Fruit fly (Drosophila melanogaster) whole organism, embryonic: ENCODE data around the gene CG14329.

Experiments used
- CG17186 ChIP-seq: fragments of 200-800 bp; sonication (Bioruptor generic); optimal IDR thresholded peaks from 3 replicates; lab custom pipeline; 2017; ENCODE audit warnings: missing biosample characterization, missing genetic modification reagents, missing genetic modification characterization
- CG4707 ChIP-seq: fragments of 200-800 bp; sonication (Bioruptor generic); optimal IDR thresholded peaks from 2 replicates; lab custom pipeline; 2018; ENCODE audit warnings: missing biosample characterization, mild to moderate bottlenecking, missing genetic modification characterization, moderate library complexity
- CG8281 ChIP-seq: fragments of 200-800 bp; sonication (Bioruptor generic); optimal IDR thresholded peaks from 2 replicates; lab custom pipeline; 2018; ENCODE audit warnings: missing biosample characterization, mild to moderate bottlenecking, missing genetic modification characterization, moderate library complexity
- CG8478 ChIP-seq: fragments of >200 bp; optimal IDR thresholded peaks from 2 replicates; lab custom pipeline; 2018
- HLH3B ChIP-seq: fragments of 200-800 bp; sonication (Bioruptor generic); IDR thresholded peaks from 2 replicates; pipeline ENCODE4 v1.3.6; 2022; ENCODE audit warnings: missing biosample characterization, missing genetic modification characterization
- gfzf ChIP-seq: fragments of 200-800 bp; sonication (Bioruptor generic); optimal IDR thresholded peaks from 2 replicates; lab custom pipeline; 2016; ENCODE audit warnings: missing biosample characterization, mild to moderate bottlenecking, missing genetic modification characterization, moderate library complexity
- lov ChIP-seq, 2 experiments: fragments of 200-800 bp in 1 of 2; fragments of >200 bp in 1 of 2; sonication (Bioruptor generic) in 1 of 2; IDR thresholded peaks in 1 of 2; optimal IDR thresholded peaks in 1 of 2; 2 replicates in 1 of 2; 3 replicates in 1 of 2; pipeline versions ENCODE4 v1.3.6 to Lab custom; 2017 to 2022; ENCODE audit warnings: missing biosample characterization in 1 of 2, missing genetic modification characterization in 1 of 2
- nerfin-1 ChIP-seq: fragments of 200-800 bp; sonication (Bioruptor generic); optimal IDR thresholded peaks from 3 replicates; lab custom pipeline; 2019; ENCODE audit warnings: missing biosample characterization, mild to moderate bottlenecking, missing genetic modification characterization, moderate library complexity
- pnt ChIP-seq: fragments of 200-800 bp; sonication (Bioruptor generic); optimal IDR thresholded peaks from 3 replicates; lab custom pipeline; 2016; ENCODE audit warnings: missing biosample characterization, missing genetic modification characterization
- slou ChIP-seq: fragments of 200-800 bp; sonication (Bioruptor generic); optimal IDR thresholded peaks from 3 replicates; lab custom pipeline; 2016; ENCODE audit warnings: missing biosample characterization, missing genetic modification characterization
- sr ChIP-seq: fragments of 200-800 bp; sonication (Bioruptor generic); IDR thresholded peaks from 3 replicates; pipeline ENCODE4 v1.3.6; 2022; ENCODE audit warnings: missing biosample characterization, missing genetic modification characterization

DNA sequence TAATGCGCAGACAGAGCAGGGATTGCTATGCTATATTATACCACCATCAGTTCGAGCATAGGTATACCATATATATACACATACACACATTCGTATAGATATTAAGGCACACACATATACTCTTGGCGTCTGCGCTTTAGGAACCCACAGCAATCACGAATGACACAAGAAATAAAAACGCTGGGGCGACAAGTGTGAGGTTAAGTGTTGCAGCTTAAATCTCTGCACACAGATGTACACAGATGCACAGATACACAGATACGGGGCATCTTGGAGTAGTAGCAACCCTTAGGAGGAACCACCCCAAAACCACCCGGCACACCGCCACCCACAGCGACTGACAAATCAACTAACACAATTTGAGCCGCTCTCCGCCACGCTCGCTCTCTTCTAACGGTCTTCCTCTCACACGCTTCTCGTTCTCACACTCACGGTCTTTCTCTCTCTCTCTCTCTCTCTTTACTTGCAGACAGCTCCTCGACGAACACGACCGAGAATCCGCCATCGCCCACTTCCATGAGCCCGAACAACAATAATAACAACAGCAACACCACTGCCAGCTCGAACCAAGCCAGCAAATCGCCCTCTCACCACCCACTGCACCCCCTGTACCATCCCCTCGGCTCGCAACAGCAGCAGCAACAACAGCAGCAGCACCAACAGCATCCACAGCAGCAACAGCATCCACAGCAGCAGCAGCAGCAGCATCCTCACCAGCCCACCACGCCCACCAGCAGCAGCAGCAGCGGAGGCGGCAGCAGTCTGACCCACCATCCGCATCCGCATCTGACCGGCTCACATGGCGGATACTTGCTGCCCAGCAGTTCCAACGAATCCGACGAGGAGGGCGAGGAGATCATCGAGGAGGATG, 42.3 kb upstream of the CG14329 start:
- no peak for TF ChIP-seq sr
- TF ChIP-seq nerfin-1: no peak
- no peak for TF ChIP-seq CG4707
- no peak for TF ChIP-seq CG17186
- TF ChIP-seq HLH3B (GFP tag; lab: Robert Waterston, UW): no peak
- no peak for TF ChIP-seq pnt (GFP tag; lab: Kevin White, UChicago)
- no peak for TF ChIP-seq gfzf (GFP tag; lab: Kevin White, UChicago)
- no peak for TF ChIP-seq CG8281 (tag; lab: Kevin White, UChicago)
- TF ChIP-seq slou (GFP tag; lab: Kevin White, UChicago): no peak
- no peak for TF ChIP-seq lov (optimal IDR thresholded peaks at IDR 0.05; lab: Kevin White, UChicago)
- no peak for TF ChIP-seq lov (GFP tag; IDR thresholded peaks at IDR 0.05; lab: Robert Waterston, UW)
- no peak for TF ChIP-seq CG8478 (lab: Kevin White, UChicago)
